Fruit fly (Drosophila melanogaster) whole organism, adult: ENCODE results near the gene GMF.

Experiments used
- CG11617 ChIP-seq: fragments of 200-800 bp; sonication (Bioruptor generic); optimal IDR thresholded peaks from 2 replicates; lab custom pipeline; 2017; ENCODE audit warnings: mild to moderate bottlenecking, missing biosample characterization, missing genetic modification reagents, missing genetic modification characterization
- CG12768 ChIP-seq: fragments of 200-800 bp; sonication (Bioruptor generic); optimal IDR thresholded peaks from 2 replicates; lab custom pipeline; 2017; ENCODE audit warnings: missing biosample characterization, missing genetic modification characterization, mild to moderate bottlenecking, moderate library complexity, missing genetic modification reagents
- CG14711 ChIP-seq: fragments of 200-800 bp; sonication (Bioruptor generic); optimal IDR thresholded peaks from 2 replicates; lab custom pipeline; 2018; ENCODE audit warnings: missing biosample characterization, mild to moderate bottlenecking, missing genetic modification characterization, moderate library complexity
- CG1620 ChIP-seq: fragments of 200-800 bp; sonication (Bioruptor generic); optimal IDR thresholded peaks from 2 replicates; lab custom pipeline; 2016; ENCODE audit warnings: missing biosample characterization, missing genetic modification characterization
- CG33017 ChIP-seq: fragments of 200-800 bp; sonication (Bioruptor generic); optimal IDR thresholded peaks from 2 replicates; lab custom pipeline; 2018; ENCODE audit warnings: missing biosample characterization, mild to moderate bottlenecking, missing genetic modification characterization, moderate library complexity
- CG5204 ChIP-seq: fragments of 200-800 bp; sonication (Bioruptor generic); optimal IDR thresholded peaks from 2 replicates; lab custom pipeline; 2016; ENCODE audit warnings: missing biosample characterization, missing genetic modification characterization
- CG7045 ChIP-seq: fragments of 200-800 bp; sonication (Bioruptor generic); optimal IDR thresholded peaks from 2 replicates; lab custom pipeline; 2017; ENCODE audit warnings: missing biosample characterization, mild to moderate bottlenecking, missing genetic modification characterization
- CG7101 ChIP-seq: fragments of 200-800 bp; sonication (Bioruptor generic); optimal IDR thresholded peaks from 2 replicates; lab custom pipeline; 2018; ENCODE audit warnings: missing biosample characterization, mild to moderate bottlenecking, missing genetic modification characterization, moderate library complexity
- Clk ChIP-seq: fragments of 200-800 bp; sonication (Bioruptor generic); optimal IDR thresholded peaks from 2 replicates; lab custom pipeline; 2017; ENCODE audit warnings: missing biosample characterization, missing genetic modification characterization
- Crg-1 ChIP-seq: fragments of 200-800 bp; sonication (Bioruptor generic); optimal IDR thresholded peaks from 2 replicates; lab custom pipeline; 2016; ENCODE audit warnings: missing biosample characterization, missing genetic modification characterization
- Hr96 ChIP-seq: fragments of 200-800 bp; sonication (Bioruptor generic); optimal IDR thresholded peaks from 2 replicates; lab custom pipeline; 2016; ENCODE audit warnings: missing biosample characterization, missing genetic modification characterization
- Mnt ChIP-seq: fragments of 200-800 bp; sonication (Bioruptor generic); optimal IDR thresholded peaks from 2 replicates; lab custom pipeline; 2016; ENCODE audit warnings: missing biosample characterization, mild to moderate bottlenecking, missing genetic modification characterization
- bab1 ChIP-seq: fragments of 200-800 bp; sonication (Bioruptor generic); optimal IDR thresholded peaks from 3 replicates; lab custom pipeline; 2019; ENCODE audit warnings: missing biosample characterization, mild to moderate bottlenecking, missing genetic modification characterization, moderate library complexity
- cic ChIP-seq: fragments of 200-800 bp; sonication (Bioruptor generic); optimal IDR thresholded peaks from 2 replicates; lab custom pipeline; 2017; ENCODE audit warnings: missing biosample characterization, mild to moderate bottlenecking, missing genetic modification characterization, moderate library complexity
- cnc ChIP-seq, 2 experiments: fragments of >200 bp; optimal IDR thresholded peaks; 2 replicates each; lab custom pipeline; 2017
- kay ChIP-seq: fragments of 200-800 bp; sonication (Bioruptor generic); peaks from one replicate; lab custom pipeline; 2016; ENCODE audit warnings: missing biosample characterization, missing genetic modification characterization, borderline replicate concordance
- ovo ChIP-seq: fragments of 200-800 bp; sonication (Bioruptor generic); optimal IDR thresholded peaks from 2 replicates; lab custom pipeline; 2016; ENCODE audit warnings: missing biosample characterization, missing genetic modification characterization
- pad ChIP-seq: fragments of 200-800 bp; sonication (Bioruptor generic); optimal IDR thresholded peaks from 3 replicates; lab custom pipeline; 2017; ENCODE audit warnings: missing biosample characterization, missing genetic modification characterization, mild to moderate bottlenecking, moderate library complexity, missing genetic modification reagents
- tj ChIP-seq: fragments of 200-800 bp; sonication (Bioruptor generic); optimal IDR thresholded peaks from 3 replicates; lab custom pipeline; 2017; ENCODE audit warnings: missing biosample characterization, mild to moderate bottlenecking, missing genetic modification characterization, moderate library complexity
- toe ChIP-seq: fragments of 200-800 bp; sonication (Bioruptor generic); optimal IDR thresholded peaks from 2 replicates; lab custom pipeline; 2016; ENCODE audit warnings: missing biosample characterization, missing genetic modification characterization

GMF gene

dm6 chr2L:16261576-16262217, 41.1 kb downstream of the GMF start, which contains the start of the genes twe and CG4935:
TSS of gene twe (minus strand) at chr2L:16261877.
TSS of gene CG4935 (plus strand) at chr2L:16262141.
- TF ChIP-seq bab1 (GFP tag; lab: Kevin White, UChicago): peak; percentile 32
- no peak for TF ChIP-seq Mnt

DNA sequence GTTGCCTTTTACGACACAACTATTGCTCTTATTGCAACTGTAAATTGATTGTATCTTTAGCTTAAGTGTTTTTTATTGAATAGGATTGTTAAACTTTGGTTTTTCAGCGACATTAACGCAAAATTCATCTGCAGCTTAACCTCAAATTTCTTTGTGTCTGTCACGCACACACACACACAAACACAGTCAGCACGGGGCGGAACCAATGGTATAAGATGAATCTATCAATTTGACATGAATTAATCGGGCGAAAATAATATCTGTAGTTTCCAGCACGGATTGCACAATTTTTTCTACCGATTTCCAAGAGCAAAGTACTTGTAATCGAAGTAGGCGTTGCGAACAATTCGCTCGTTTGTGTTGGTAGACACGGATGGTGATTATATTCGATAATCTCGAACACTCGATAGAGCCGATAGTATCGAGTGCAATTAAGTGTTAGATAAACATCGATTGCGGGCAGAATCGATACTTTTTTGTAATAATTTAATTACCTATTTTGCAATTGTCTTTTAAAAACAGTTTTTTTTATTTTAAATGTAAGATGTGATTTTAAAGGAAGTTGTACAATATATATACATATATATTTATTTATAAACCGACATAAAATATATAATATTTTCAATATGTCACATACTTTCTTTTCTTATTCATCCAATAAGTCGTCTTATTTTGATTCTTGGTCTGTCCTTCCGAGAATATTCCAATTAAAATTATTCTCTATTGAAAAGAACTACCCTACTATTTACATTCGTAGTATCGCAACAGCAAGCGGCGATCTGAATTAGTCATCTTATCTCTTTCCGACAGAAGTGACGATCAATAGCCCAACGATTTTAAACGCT, 45.3 kb downstream of the GMF start, which contains the start of the genes PRL-1 and EndoGI:
TSS of gene PRL-1 (minus strand) at position 380 of the 845 bp plus-strand sequence.
TSS of gene EndoGI (plus strand) at position 462 of the 845 bp plus-strand sequence.
- TF ChIP-seq Crg-1 (GFP tag; lab: Kevin White, UChicago): no peak
- TF ChIP-seq Hr96: no peak
- TF ChIP-seq CG11617 (GFP tag; lab: Kevin White, UChicago): peak; percentile 95
- TF ChIP-seq Mnt: peak; percentile 40
- peak; percentile 92 for TF ChIP-seq CG14711
- TF ChIP-seq Clk (GFP tag; lab: Kevin White, UChicago): peak; percentile 65
- TF ChIP-seq tj (GFP tag; lab: Kevin White, UChicago): peak; percentile 65
- no peak for TF ChIP-seq cnc (optimal IDR thresholded peaks at IDR 0.05; lab: Kevin White, UChicago)
- TF ChIP-seq CG12768 (GFP tag; lab: Kevin White, UChicago): peak; percentile 56
- peak; percentile 94 for TF ChIP-seq CG7101 (tag; lab: Kevin White, UChicago)
- TF ChIP-seq cic: peak; percentile 51
- peak; percentile 94 for TF ChIP-seq CG33017
- TF ChIP-seq ovo (GFP tag; lab: Kevin White, UChicago): peak; percentile 69
- TF ChIP-seq bab1 (GFP tag; lab: Kevin White, UChicago): peak; percentile 96
- TF ChIP-seq toe (GFP tag; lab: Kevin White, UChicago): no peak
- TF ChIP-seq CG7045 (GFP tag; lab: Kevin White, UChicago): peak; percentile 84
- no peak for TF ChIP-seq CG5204 (GFP tag; lab: Kevin White, UChicago)
- TF ChIP-seq kay (GFP tag; lab: Kevin White, UChicago): peak; percentile 99
- TF ChIP-seq CG1620 (GFP tag; lab: Kevin White, UChicago): peak; percentile 20
- TF ChIP-seq pad (GFP tag; lab: Kevin White, UChicago): peak; percentile 66

DNA sequence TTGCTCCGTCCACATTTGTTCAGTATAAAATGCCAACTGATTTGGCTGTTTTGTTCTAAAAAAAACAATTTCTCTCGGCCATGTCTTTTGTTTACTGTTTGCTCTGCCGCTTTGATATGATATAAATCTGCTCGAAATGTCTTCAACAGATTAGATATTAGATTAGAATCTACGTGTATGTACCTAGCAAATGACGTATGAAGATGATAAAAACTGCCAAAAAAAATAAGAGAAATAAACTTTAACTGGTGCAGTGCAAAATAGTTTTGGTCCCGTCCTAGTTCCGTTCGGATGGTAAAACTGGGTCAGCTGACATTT, 46.7 kb downstream of the GMF start:
- TF ChIP-seq Mnt (peak; percentile 1), ovo (GFP tag; lab: Kevin White, UChicago) (no peak), CG11617 (GFP tag; lab: Kevin White, UChicago) (no peak), CG12768 (GFP tag; lab: Kevin White, UChicago) (no peak), kay (GFP tag; lab: Kevin White, UChicago) (peak; percentile 67), cic (no peak)

DNA sequence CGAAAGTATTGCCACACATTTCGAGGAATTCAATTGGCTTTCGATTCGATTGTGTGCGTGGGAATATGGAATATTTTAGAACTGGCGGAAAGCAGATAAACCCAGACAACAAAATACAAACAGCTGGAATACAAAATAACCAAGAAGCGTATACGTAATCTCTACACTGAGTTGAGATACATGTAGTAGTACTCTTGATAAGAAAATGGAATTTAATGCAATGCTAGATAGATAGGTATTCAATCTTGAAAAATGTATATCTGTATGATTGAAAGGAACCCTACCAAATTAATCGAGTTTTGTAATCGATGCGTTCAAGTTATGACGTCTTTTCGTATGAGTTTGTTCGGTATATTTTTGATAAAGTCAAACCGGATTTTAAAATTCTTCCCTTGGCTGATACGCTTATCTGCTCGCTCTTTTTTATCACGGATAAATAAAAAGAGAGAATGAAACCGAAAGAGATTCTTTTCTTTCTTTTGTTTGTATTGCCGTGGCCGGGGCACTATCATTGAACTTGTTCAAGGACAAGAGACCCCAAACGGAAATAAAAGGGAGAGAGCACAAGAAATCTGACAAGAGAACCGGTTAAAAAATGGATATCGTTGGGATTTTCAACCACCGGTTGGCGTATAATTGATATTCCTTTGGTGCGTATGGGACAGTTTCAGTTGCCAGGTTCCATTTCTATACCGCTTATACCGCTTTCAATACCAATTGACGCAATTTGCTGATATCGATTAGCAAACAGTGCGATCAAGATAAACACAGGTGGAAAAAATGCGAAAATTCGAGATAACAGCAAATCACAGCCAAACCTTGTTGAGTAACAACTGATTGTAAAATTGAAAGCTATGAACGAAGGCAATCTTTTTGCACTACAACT, 47.3 kb downstream of the GMF start:
- TF ChIP-seq bab1 (GFP tag; lab: Kevin White, UChicago): no peak
- TF ChIP-seq kay (GFP tag; lab: Kevin White, UChicago): peak; percentile 52
- TF ChIP-seq cic: peak; percentile 13
